Worm (Caenorhabditis elegans) whole organism, young adult: Measurements from ENCODE around the gene dmsr-9.

ENCODE experiments used
- Y67H2A.10 ChIP-seq: fragments of 200-800 bp; sonication (Bioruptor generic); conservative IDR thresholded peaks from 2 replicates; pipeline ENCODE4 v1.3.6; 2022; ENCODE audit warnings: missing genetic modification reagents, missing genetic modification characterization, missing compliant biosample characterization
- ama-1 ChIP-seq, 3 experiments: fragments of 150-350 bp in 1 of 3; sonication (generic microtip) in 2 of 3; optimal IDR thresholded peaks; 2 replicates each; lab custom pipeline; 2014 to 2018; ENCODE audit warnings: missing biosample characterization in 2 of 3, missing genetic modification characterization in 2 of 3, missing genetic modification reagents in 2 of 3
- nhr-120 ChIP-seq: fragments of 200-800 bp; sonication (Bioruptor generic); IDR thresholded peaks from 2 replicates; pipeline ENCODE4 v1.3.6; 2022; ENCODE audit warnings: missing genetic modification characterization, missing compliant biosample characterization
- nhr-90 ChIP-seq: sonication (generic microtip); optimal IDR thresholded peaks from 2 replicates; lab custom pipeline; 2016; ENCODE audit warnings: missing genotype, mild to moderate bottlenecking, missing genetic modification characterization, missing compliant biosample characterization
- repo-1 ChIP-seq: sonication (generic microtip); optimal IDR thresholded peaks from 2 replicates; lab custom pipeline; 2017; ENCODE audit warnings: mild to moderate bottlenecking, missing genetic modification characterization, missing compliant biosample characterization
- snpc-1.1 ChIP-seq: sonication (generic microtip); optimal IDR thresholded peaks from 2 replicates; lab custom pipeline; 2017; ENCODE audit warnings: missing genetic modification characterization, mild to moderate bottlenecking, missing compliant biosample characterization, antibody characterized with exemption, moderate library complexity, missing genotype, missing genetic modification reagents; ENCODE audit not compliant: insufficient read depth
- unc-62 ChIP-seq: fragments of 150-350 bp; optimal IDR thresholded peaks from 2 replicates; lab custom pipeline; 2014; ENCODE audit warnings: missing biosample characterization, missing genetic modification reagents, missing genetic modification characterization

DNA sequence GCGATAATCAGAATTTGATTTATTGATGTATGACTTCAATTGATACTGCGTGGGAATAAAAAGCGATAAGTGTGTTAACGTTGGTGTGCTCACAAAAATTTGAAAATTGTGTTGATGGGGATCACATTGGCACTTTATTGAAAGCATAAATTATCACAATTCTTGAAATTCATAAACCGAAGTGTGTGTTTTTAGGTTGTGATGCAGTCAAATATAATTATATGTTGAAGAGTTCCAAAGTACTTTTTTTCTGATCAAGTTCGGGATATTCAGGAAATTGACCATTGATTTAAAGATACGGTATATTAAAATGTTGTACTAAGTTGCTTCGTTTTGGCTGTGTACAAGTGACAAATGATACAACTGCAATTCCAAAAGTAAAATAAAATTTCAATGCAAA, 23.8 kb downstream of the dmsr-9 start, which contains the start of gene srh-28:
- TF ChIP-seq Y67H2A.10 = no peak
- no peak for TF ChIP-seq ama-1 (optimal IDR thresholded peaks at IDR 0.05; lab: Kevin White, UChicago)
- TF ChIP-seq ama-1 (GFP tag; optimal IDR thresholded peaks at IDR 0.05; lab: Kevin White, UChicago) = no peak
- no peak for TF ChIP-seq snpc-1.1 (tag; lab: Kevin White, UChicago)
- no peak for TF ChIP-seq unc-62 (GFP tag; lab: Kevin White, UChicago)
- no peak for TF ChIP-seq nhr-120 (GFP tag; lab: Robert Waterston, UW)
- no peak for TF ChIP-seq nhr-90 (tag; lab: Kevin White, UChicago)
- TF ChIP-seq repo-1 = no peak
